Fruit fly (Drosophila melanogaster) whole organism, embryonic: ENCODE data around the gene Hgsnat.

Experiments used
- Atf6 ChIP-seq: fragments of 200-800 bp; sonication (Bioruptor generic); IDR thresholded peaks from 2 replicates; pipeline ENCODE4 v1.3.6; 2022; ENCODE audit warnings: missing biosample characterization, missing genetic modification characterization
- Bgb ChIP-seq: fragments of 200-800 bp; sonication (Bioruptor generic); IDR thresholded peaks from 2 replicates; pipeline ENCODE4 v1.3.6; 2022; ENCODE audit warnings: missing biosample characterization, missing genetic modification characterization; ENCODE audit not compliant: partially characterized antibody
- CG12744 ChIP-seq: fragments of 200-800 bp; sonication (Bioruptor generic); optimal IDR thresholded peaks from 2 replicates; lab custom pipeline; 2016; ENCODE audit warnings: missing biosample characterization, missing genetic modification characterization
- CG12769 ChIP-seq: fragments of 200-800 bp; sonication (Bioruptor generic); optimal IDR thresholded peaks from 2 replicates; lab custom pipeline; 2019; ENCODE audit warnings: missing biosample characterization, mild to moderate bottlenecking, missing genetic modification characterization, moderate library complexity
- CG14965 ChIP-seq: fragments of 200-800 bp; sonication (Bioruptor generic); optimal IDR thresholded peaks from 2 replicates; lab custom pipeline; 2016; ENCODE audit warnings: missing biosample characterization, missing genetic modification characterization, borderline replicate concordance
- CG15269 ChIP-seq: fragments of 200-800 bp; sonication (Bioruptor generic); optimal IDR thresholded peaks from 2 replicates; lab custom pipeline; 2018; ENCODE audit warnings: missing biosample characterization, mild to moderate bottlenecking, missing genetic modification characterization, moderate library complexity
- CG15601 ChIP-seq: fragments of 200-800 bp; sonication (Bioruptor generic); optimal IDR thresholded peaks from 3 replicates; lab custom pipeline; 2019; ENCODE audit warnings: missing biosample characterization, mild to moderate bottlenecking, missing genetic modification characterization, moderate library complexity
- CG18011 ChIP-seq: fragments of 200-800 bp; sonication (Bioruptor generic); optimal IDR thresholded peaks from 2 replicates; lab custom pipeline; 2017; ENCODE audit warnings: missing biosample characterization, missing genetic modification characterization, mild to moderate bottlenecking, moderate library complexity, missing genotype
- CG2202 ChIP-seq: fragments of 200-800 bp; sonication (Bioruptor generic); optimal IDR thresholded peaks from 2 replicates; lab custom pipeline; 2018; ENCODE audit warnings: missing biosample characterization, mild to moderate bottlenecking, missing genetic modification characterization
- CG30403 ChIP-seq: fragments of 200-800 bp; sonication (Bioruptor generic); optimal IDR thresholded peaks from 3 replicates; lab custom pipeline; 2016; ENCODE audit warnings: missing biosample characterization, missing genetic modification characterization
- CG31224 ChIP-seq: fragments of 200-800 bp; sonication (Bioruptor generic); IDR thresholded peaks from 2 replicates; pipeline ENCODE4 v1.3.6; 2022; ENCODE audit warnings: missing biosample characterization, missing genetic modification characterization
- CG4328 ChIP-seq: fragments of 200-800 bp; sonication (Bioruptor generic); optimal IDR thresholded peaks from 3 replicates; lab custom pipeline; 2017; ENCODE audit warnings: missing biosample characterization, missing genetic modification reagents, missing genetic modification characterization
- CG5953 ChIP-seq: fragments of 200-800 bp; sonication (Bioruptor generic); IDR thresholded peaks from 2 replicates; pipeline ENCODE4 v1.3.6; 2022; ENCODE audit warnings: missing biosample characterization, missing genetic modification characterization
- CG6272 ChIP-seq: fragments of 200-800 bp; sonication (Bioruptor generic); IDR thresholded peaks from 2 replicates; pipeline ENCODE4 v1.3.6; 2022; ENCODE audit warnings: missing biosample characterization, missing genetic modification characterization
- CG9215 ChIP-seq: fragments of 200-800 bp; sonication (Bioruptor generic); IDR thresholded peaks from 2 replicates; pipeline ENCODE4 v1.3.6; 2022; ENCODE audit warnings: missing biosample characterization, missing genetic modification characterization
- CrebB ChIP-seq: fragments of 200-800 bp; sonication (Bioruptor generic); optimal IDR thresholded peaks from 3 replicates; lab custom pipeline; 2018; ENCODE audit warnings: missing biosample characterization, mild to moderate bottlenecking, missing genetic modification characterization
- Dfd ChIP-seq, 2 experiments: fragments of >200 bp; optimal IDR thresholded peaks; 2 replicates each; lab custom pipeline; 2017; ENCODE audit warnings: missing biosample characterization in 2 of 2, missing genetic modification characterization in 2 of 2
- Dll ChIP-seq: fragments of 200-800 bp; sonication (Bioruptor generic); IDR thresholded peaks from 4 replicates; pipeline ENCODE4 v1.3.6; 2022; ENCODE audit warnings: missing biosample characterization, missing genetic modification characterization; ENCODE audit not compliant: partially characterized antibody
- Doc3 ChIP-seq: fragments of 200-800 bp; sonication (Bioruptor generic); IDR thresholded peaks from 3 replicates; pipeline ENCODE4 v1.3.6; 2022; ENCODE audit warnings: missing biosample characterization, missing genetic modification characterization; ENCODE audit not compliant: partially characterized antibody
- GATAe ChIP-seq: fragments of 200-800 bp; sonication (Bioruptor generic); conservative IDR thresholded peaks from 2 replicates; pipeline ENCODE4 v1.3.6; 2022; ENCODE audit warnings: missing biosample characterization, missing genetic modification characterization
- HLH4C ChIP-seq: fragments of 200-800 bp; sonication (Bioruptor generic); IDR thresholded peaks from 3 replicates; pipeline ENCODE4 v1.3.6; 2022; ENCODE audit warnings: missing biosample characterization, missing genetic modification characterization; ENCODE audit not compliant: partially characterized antibody
- Hr39 ChIP-seq: fragments of >200 bp; optimal IDR thresholded peaks from 2 replicates; lab custom pipeline; 2017
- Hr78 ChIP-seq, 2 experiments: fragments of 200-800 bp in 1 of 2; fragments of >200 bp in 1 of 2; sonication (Bioruptor generic) in 1 of 2; optimal IDR thresholded peaks; 2 replicates each; lab custom pipeline; 2017 to 2019; ENCODE audit warnings: missing biosample characterization in 2 of 2, missing genetic modification characterization in 2 of 2, mild to moderate bottlenecking in 1 of 2, moderate library complexity in 1 of 2
- Lpt ChIP-seq: fragments of >200 bp; optimal IDR thresholded peaks from 2 replicates; lab custom pipeline; 2018; ENCODE audit warnings: missing biosample characterization, missing genetic modification characterization
- NC2α ChIP-seq: fragments of 200-800 bp; sonication (Bioruptor generic); optimal IDR thresholded peaks from 2 replicates; lab custom pipeline; 2016; ENCODE audit warnings: missing biosample characterization, missing genetic modification characterization
- PHDP ChIP-seq: fragments of 200-800 bp; sonication (Bioruptor generic); optimal IDR thresholded peaks from 3 replicates; lab custom pipeline; 2018; ENCODE audit warnings: missing biosample characterization, mild to moderate bottlenecking, missing genetic modification characterization, moderate library complexity
- Sry-β ChIP-seq: fragments of 200-800 bp; sonication (Bioruptor generic); optimal IDR thresholded peaks from 2 replicates; lab custom pipeline; 2018; ENCODE audit warnings: missing biosample characterization, mild to moderate bottlenecking, missing genetic modification characterization, moderate library complexity
- Taf1 ChIP-seq: fragments of 200-800 bp; sonication (Bioruptor generic); IDR thresholded peaks from 2 replicates; pipeline ENCODE4 v1.3.6; 2022; ENCODE audit warnings: missing biosample characterization, missing genetic modification characterization
- Xbp1 ChIP-seq: fragments of 200-800 bp; sonication (Bioruptor generic); optimal IDR thresholded peaks from 3 replicates; lab custom pipeline; 2016; ENCODE audit warnings: missing biosample characterization, mild to moderate bottlenecking, missing genetic modification characterization
- amos ChIP-seq: fragments of 200-800 bp; sonication (Bioruptor generic); IDR thresholded peaks from 2 replicates; pipeline ENCODE4 v1.3.6; 2022; ENCODE audit warnings: missing biosample characterization, missing genetic modification characterization; ENCODE audit not compliant: partially characterized antibody
- ara ChIP-seq: fragments of 200-800 bp; sonication (Bioruptor generic); IDR thresholded peaks from 2 replicates; pipeline ENCODE4 v1.3.6; 2022; ENCODE audit warnings: missing biosample characterization, missing genetic modification characterization
- ato ChIP-seq: fragments of 200-800 bp; sonication (Bioruptor generic); IDR thresholded peaks from 2 replicates; pipeline ENCODE4 v1.3.6; 2022; ENCODE audit warnings: missing biosample characterization, missing genetic modification characterization; ENCODE audit not compliant: partially characterized antibody
- chm ChIP-seq: fragments of 200-800 bp; sonication (Bioruptor generic); IDR thresholded peaks from 2 replicates; pipeline ENCODE4 v1.3.6; 2022; ENCODE audit warnings: missing biosample characterization, missing genetic modification characterization
- crp ChIP-seq, 2 experiments: fragments of 200-800 bp; sonication (Bioruptor generic); optimal IDR thresholded peaks; 2 replicates in 1 of 2; 3 replicates in 1 of 2; lab custom pipeline; 2017; ENCODE audit warnings: missing biosample characterization in 2 of 2, missing genetic modification characterization in 2 of 2, mild to moderate bottlenecking in 1 of 2, moderate library complexity in 1 of 2
- en ChIP-seq: fragments of 200-800 bp; sonication (Bioruptor generic); optimal IDR thresholded peaks from 2 replicates; lab custom pipeline; 2016; ENCODE audit warnings: missing biosample characterization, missing genetic modification characterization
- fd96Cb ChIP-seq: fragments of 200-800 bp; sonication (Bioruptor generic); optimal IDR thresholded peaks from 2 replicates; lab custom pipeline; 2018; ENCODE audit warnings: missing biosample characterization, mild to moderate bottlenecking, missing genetic modification characterization, moderate library complexity
- grau ChIP-seq: fragments of 200-800 bp; optimal IDR thresholded peaks from 3 replicates; lab custom pipeline; 2019; ENCODE audit warnings: missing biosample characterization, mild to moderate bottlenecking, missing genetic modification characterization, moderate library complexity
- kah ChIP-seq: fragments of 200-800 bp; sonication (Bioruptor generic); optimal IDR thresholded peaks from 2 replicates; lab custom pipeline; 2018; ENCODE audit warnings: missing biosample characterization, mild to moderate bottlenecking, missing genetic modification characterization
- kay ChIP-seq: fragments of 200-800 bp; sonication (Bioruptor generic); optimal IDR thresholded peaks from 2 replicates; lab custom pipeline; 2016; ENCODE audit warnings: missing biosample characterization, missing genetic modification characterization
- nmo ChIP-seq: fragments of 200-800 bp; sonication (Bioruptor generic); optimal IDR thresholded peaks from 2 replicates; lab custom pipeline; 2018; ENCODE audit warnings: missing biosample characterization, mild to moderate bottlenecking, missing genetic modification characterization, moderate library complexity
- pita ChIP-seq: fragments of 200-800 bp; sonication (Bioruptor generic); optimal IDR thresholded peaks from 2 replicates; lab custom pipeline; 2017; ENCODE audit warnings: missing biosample characterization, mild to moderate bottlenecking, missing genetic modification characterization
- pnt ChIP-seq: fragments of 200-800 bp; sonication (Bioruptor generic); optimal IDR thresholded peaks from 3 replicates; lab custom pipeline; 2016; ENCODE audit warnings: missing biosample characterization, missing genetic modification characterization
- ranshi ChIP-seq: fragments of 200-800 bp; sonication (Bioruptor generic); IDR thresholded peaks from 2 replicates; pipeline ENCODE4 v1.3.6; 2022; ENCODE audit warnings: missing biosample characterization, missing genetic modification characterization
- sens-2 ChIP-seq: fragments of 200-800 bp; sonication (Bioruptor generic); IDR thresholded peaks from 2 replicates; pipeline ENCODE4 v1.3.6; 2022; ENCODE audit warnings: missing biosample characterization, missing genetic modification characterization
- shn ChIP-seq: fragments of 200-800 bp; sonication (Bioruptor generic); optimal IDR thresholded peaks from 3 replicates; lab custom pipeline; 2016; ENCODE audit warnings: missing biosample characterization, missing genetic modification characterization
- sima ChIP-seq: fragments of 200-800 bp; sonication (Bioruptor generic); optimal IDR thresholded peaks from 2 replicates; lab custom pipeline; 2016; ENCODE audit warnings: missing biosample characterization, missing genetic modification characterization
- tll ChIP-seq, 2 experiments: fragments of 200-800 bp in 1 of 2; fragments of >200 bp in 1 of 2; sonication (Bioruptor generic) in 1 of 2; optimal IDR thresholded peaks; 2 replicates each; lab custom pipeline; 2017 to 2019; ENCODE audit warnings: missing biosample characterization in 2 of 2, missing genetic modification characterization in 2 of 2, mild to moderate bottlenecking in 1 of 2, moderate library complexity in 1 of 2
- zf30C ChIP-seq: fragments of 200-800 bp; sonication (Bioruptor generic); optimal IDR thresholded peaks from 3 replicates; lab custom pipeline; 2018; ENCODE audit warnings: missing biosample characterization, mild to moderate bottlenecking, missing genetic modification characterization

The Hgsnat gene

dm6 chrX:4909938-4910778 is 8.4 kb upstream of the Hgsnat start (continued):
- peak; percentile 79 for TF ChIP-seq Sry-β (GFP tag; lab: Kevin White, UChicago)
- peak in 1 of 2 experiments; percentile 88 for TF ChIP-seq tll (GFP tag; optimal IDR thresholded peaks at IDR 0.05; lab: Kevin White, UChicago)
- peak; percentile 98 for TF ChIP-seq GATAe (GFP tag; lab: Robert Waterston, UW)
- TF ChIP-seq ara (GFP tag; lab: Robert Waterston, UW): peak; percentile 100
- TF ChIP-seq zf30C (GFP tag; lab: Kevin White, UChicago): peak; percentile 65
- peak; percentile 27; the same call in 1 of the 3 replicates for TF ChIP-seq HLH4C (GFP tag; lab: Robert Waterston, UW)
- TF ChIP-seq CG15601 (tag; lab: Kevin White, UChicago): peak; percentile 99
- peak; percentile 99 for TF ChIP-seq CG9215 (GFP tag; lab: Robert Waterston, UW)
- TF ChIP-seq amos (GFP tag; lab: Robert Waterston, UW): peak; percentile 14; the same call in 1 of the 2 replicates
- TF ChIP-seq crp (GFP tag; optimal IDR thresholded peaks at IDR 0.05; lab: Kevin White, UChicago): peak; percentile 32 to 79
- peak; percentile 100 for TF ChIP-seq chm
- TF ChIP-seq CG12769 (tag; lab: Kevin White, UChicago): peak; percentile 99
- peak; percentile 100 for TF ChIP-seq nmo (GFP tag; lab: Kevin White, UChicago)
- TF ChIP-seq Dll (GFP tag; lab: Robert Waterston, UW): no peak
- no peak for TF ChIP-seq ato (GFP tag; lab: Robert Waterston, UW)
- TF ChIP-seq CG12744 (GFP tag; lab: Kevin White, UChicago): peak; percentile 99
- peak; percentile 100 for TF ChIP-seq fd96Cb (tag; lab: Kevin White, UChicago)
- peak; percentile 100 for TF ChIP-seq CG6272 (GFP tag; lab: Robert Waterston, UW)
- peak; percentile 100 for TF ChIP-seq CG30403 (GFP tag; lab: Kevin White, UChicago)
- peak; percentile 100 for TF ChIP-seq pnt (GFP tag; lab: Kevin White, UChicago)
- peak; percentile 99 for TF ChIP-seq kah (GFP tag; lab: Kevin White, UChicago)
- peak; percentile 100 for TF ChIP-seq shn (GFP tag; lab: Kevin White, UChicago)
- TF ChIP-seq CrebB (tag; lab: Kevin White, UChicago): peak; percentile 99
- peak; percentile 99 for TF ChIP-seq NC2α (GFP tag; lab: Kevin White, UChicago)
- peak; percentile 100 for TF ChIP-seq grau
- peak; percentile 99 for TF ChIP-seq CG31224 (GFP tag; lab: Robert Waterston, UW)
- peak; percentile 100 for TF ChIP-seq CG5953 (GFP tag; lab: Robert Waterston, UW)
- peak; percentile 100 for TF ChIP-seq PHDP (tag; lab: Kevin White, UChicago)
- no peak for TF ChIP-seq Bgb (GFP tag; lab: Robert Waterston, UW)
- TF ChIP-seq ranshi (GFP tag; lab: Robert Waterston, UW): peak; percentile 100
- peak; percentile 100 for TF ChIP-seq sens-2
- peak; percentile 93 for TF ChIP-seq CG14965 (GFP tag; lab: Kevin White, UChicago)
- TF ChIP-seq Taf1 (GFP tag; lab: Robert Waterston, UW): peak; percentile 99
- TF ChIP-seq Lpt (GFP tag; lab: Kevin White, UChicago): no peak
- TF ChIP-seq en: peak; percentile 99
- peak; percentile 100 for TF ChIP-seq Xbp1 (GFP tag; lab: Kevin White, UChicago)
- TF ChIP-seq sima (GFP tag; lab: Kevin White, UChicago): peak; percentile 99
- TF ChIP-seq kay (GFP tag; lab: Kevin White, UChicago): peak; percentile 99
- peak in 1 of 2 experiments; percentile 3 for TF ChIP-seq Dfd (GFP tag; optimal IDR thresholded peaks at IDR 0.05; lab: Kevin White, UChicago)
- TF ChIP-seq CG2202 (tag; lab: Kevin White, UChicago): peak; percentile 99
- TF ChIP-seq CG4328 (GFP tag; lab: Kevin White, UChicago): peak; percentile 99
- peak; percentile 100 for TF ChIP-seq CG15269 (tag; lab: Kevin White, UChicago)
- TF ChIP-seq Atf6 (GFP tag; lab: Robert Waterston, UW): peak; percentile 100
- peak in 1 of 2 experiments; percentile 98 for TF ChIP-seq Hr78 (GFP tag; optimal IDR thresholded peaks at IDR 0.05; lab: Kevin White, UChicago)
- no peak for TF ChIP-seq pita (GFP tag; lab: Kevin White, UChicago)
- TF ChIP-seq Hr39: no peak
- TF ChIP-seq CG18011: peak; percentile 94
- TF ChIP-seq Doc3 (GFP tag; lab: Robert Waterston, UW): no peak
